Comparison of ENCODE assay signal across 5 worm cellular contexts in the genomic region with DNA sequence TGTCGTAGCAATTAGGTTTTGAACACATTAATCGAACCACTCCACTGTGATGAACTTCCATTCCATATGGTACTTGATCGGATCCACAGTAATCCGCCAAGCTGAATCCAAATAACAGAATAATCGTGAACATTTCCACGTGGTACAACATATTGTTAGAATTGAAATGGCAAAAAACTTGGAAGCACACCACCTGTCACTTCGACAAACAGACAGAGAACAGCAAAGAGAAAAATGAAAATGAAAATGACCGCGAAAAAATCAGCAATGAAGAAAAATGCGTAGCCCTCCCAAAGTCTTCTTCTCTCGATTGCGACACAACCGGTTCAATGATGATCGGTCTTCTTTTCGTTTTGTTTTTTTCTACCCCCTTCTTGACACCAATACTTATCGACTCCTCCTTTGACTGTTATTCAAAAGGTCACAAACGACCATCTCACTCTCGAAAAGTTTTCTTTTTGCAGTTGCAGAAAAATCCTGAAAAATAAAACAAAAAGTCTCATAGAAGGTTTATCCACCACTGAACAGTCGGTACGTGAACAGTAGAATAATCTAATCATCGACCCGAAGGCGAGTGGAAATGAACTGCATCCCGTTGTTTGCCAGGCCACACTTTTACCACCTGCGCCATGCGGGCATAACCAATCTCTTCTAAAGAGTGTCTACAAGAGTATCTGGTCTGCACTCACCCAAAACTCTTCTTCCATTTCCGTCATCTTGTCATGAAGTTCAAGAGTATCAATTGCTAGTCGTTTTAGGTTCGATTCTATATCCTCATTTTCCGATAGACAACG.
TF ChIP-seq lines count a peak whose summit lies in the region.

Gene wrt-3, minus strand, starts transcription at position 322 of the 794 bp plus-strand sequence.

TF ChIP-seq in whole organism, L1 larva, 84 proteins besides CTCF, POLR2A, EP300 and RAD21 (continues in another document):
- TF ChIP-seq ceh-63 (GFP tag; optimal IDR thresholded peaks at IDR 0.05; lab: Kevin White, UChicago): no peak
- TF ChIP-seq fkh-10 (GFP tag; optimal IDR thresholded peaks at IDR 0.05; lab: Kevin White, UChicago): no peak
- peak; percentile 44 for TF ChIP-seq rnt-1 (tag; optimal IDR thresholded peaks at IDR 0.05; lab: Kevin White, UChicago)
- no peak for TF ChIP-seq nhr-76 (tag; optimal IDR thresholded peaks at IDR 0.05; lab: Kevin White, UChicago)
- TF ChIP-seq jun-1 (tag; optimal IDR thresholded peaks at IDR 0.05; lab: Kevin White, UChicago): no peak
- peak; percentile 68 for TF ChIP-seq nhr-90 (tag; optimal IDR thresholded peaks at IDR 0.05; lab: Kevin White, UChicago; ENCODE audit: poor library complexity)
- no peak for TF ChIP-seq efl-3 (GFP tag; optimal IDR thresholded peaks at IDR 0.05; lab: Kevin White, UChicago)
- peak; percentile 14 for TF ChIP-seq elt-2 (tag; optimal IDR thresholded peaks at IDR 0.05; lab: Kevin White, UChicago)
- no peak for TF ChIP-seq ama-1 (optimal IDR thresholded peaks at IDR 0.05; lab: Kevin White, UChicago)
- TF ChIP-seq hlh-17 (GFP tag; optimal IDR thresholded peaks at IDR 0.05; lab: Kevin White, UChicago; ENCODE audit: borderline replicate concordance): no peak
- no peak for TF ChIP-seq aha-1 (tag; optimal IDR thresholded peaks at IDR 0.05; lab: Kevin White, UChicago)
- TF ChIP-seq pqm-1 (tag; optimal IDR thresholded peaks at IDR 0.05; lab: Kevin White, UChicago): no peak
- peak in 1 of 2 experiments; percentile 40 for TF ChIP-seq lsy-2 (tag; optimal IDR thresholded peaks at IDR 0.05; lab: Kevin White, UChicago)
- peak; percentile 18 for TF ChIP-seq egl-13 (tag; optimal IDR thresholded peaks at IDR 0.05; lab: Kevin White, UChicago)
- TF ChIP-seq nhr-237 (tag; optimal IDR thresholded peaks at IDR 0.05; lab: Kevin White, UChicago): no peak
- no peak for TF ChIP-seq egl-27 (tag; optimal IDR thresholded peaks at IDR 0.05; lab: Kevin White, UChicago)

TF ChIP-seq in whole organism, L3 larva, 47 proteins besides CTCF, POLR2A, EP300 and RAD21 (continues in another document):
- TF ChIP-seq lin-15B (tag; optimal IDR thresholded peaks at IDR 0.05; lab: Kevin White, UChicago): no peak
- peak; percentile 65 for TF ChIP-seq lin-39 (tag; optimal IDR thresholded peaks at IDR 0.05; lab: Kevin White, UChicago)
- no peak for TF ChIP-seq nhr-77 (tag; optimal IDR thresholded peaks at IDR 0.05; lab: Kevin White, UChicago)
- peak; percentile 4 for TF ChIP-seq R02D3.7 (tag; optimal IDR thresholded peaks at IDR 0.05; lab: Kevin White, UChicago)
- no peak for TF ChIP-seq zag-1 (tag; optimal IDR thresholded peaks at IDR 0.05; lab: Kevin White, UChicago)
- peak; percentile 46 for TF ChIP-seq pqm-1 (tag; optimal IDR thresholded peaks at IDR 0.05; lab: Kevin White, UChicago)
- no peak for TF ChIP-seq ztf-11 (tag; optimal IDR thresholded peaks at IDR 0.05; lab: Kevin White, UChicago)
- TF ChIP-seq ZK546.5 (tag; optimal IDR thresholded peaks at IDR 0.05; lab: Kevin White, UChicago): no peak
- no peak for TF ChIP-seq unc-39 (tag; optimal IDR thresholded peaks at IDR 0.05; lab: Kevin White, UChicago)
- TF ChIP-seq nhr-12 (tag; optimal IDR thresholded peaks at IDR 0.05; lab: Kevin White, UChicago): no peak
- peak in 1 of 3 experiments; percentile 68 for TF ChIP-seq elt-3 (tag; optimal IDR thresholded peaks at IDR 0.05; lab: Kevin White, UChicago)
- no peak for TF ChIP-seq sea-2 (GFP tag; optimal IDR thresholded peaks at IDR 0.05; lab: Kevin White, UChicago)
- no peak for TF ChIP-seq nhr-23 (tag; optimal IDR thresholded peaks at IDR 0.05; lab: Kevin White, UChicago)
- no peak for TF ChIP-seq daf-12 (tag; optimal IDR thresholded peaks at IDR 0.05; lab: Kevin White, UChicago)
- TF ChIP-seq skn-1 (tag; optimal IDR thresholded peaks at IDR 0.05; lab: Kevin White, UChicago): no peak
- no peak for TF ChIP-seq nhr-76 (tag; optimal IDR thresholded peaks at IDR 0.05; lab: Kevin White, UChicago)
- peak; percentile 89 for TF ChIP-seq nhr-43 (tag; optimal IDR thresholded peaks at IDR 0.05; lab: Kevin White, UChicago; ENCODE audit: poor library complexity, severe bottlenecking)

TF ChIP-seq in whole organism, early embryonic, 17 proteins besides CTCF, POLR2A, EP300 and RAD21:
- no peak; the same call in 1 of the 2 replicates for TF ChIP-seq sea-1 (GFP tag; conservative IDR thresholded peaks at IDR 0.05; lab: Robert Waterston, UW)
- TF ChIP-seq pes-1 (GFP tag; IDR thresholded peaks at IDR 0.05; lab: Robert Waterston, UW): peak; percentile 98
- TF ChIP-seq scrt-1 (GFP tag; IDR thresholded peaks at IDR 0.05; lab: Robert Waterston, UW): peak; percentile 99
- peak; percentile 95 for TF ChIP-seq flt-1 (GFP tag; IDR thresholded peaks at IDR 0.05; lab: Robert Waterston, UW)
- peak; percentile 87 for TF ChIP-seq hnd-1 (tag; optimal IDR thresholded peaks at IDR 0.05; lab: Kevin White, UChicago)
- TF ChIP-seq ceh-13 (GFP tag; optimal IDR thresholded peaks at IDR 0.05; lab: Kevin White, UChicago): peak; percentile 93
- TF ChIP-seq hmg-4 (GFP tag; optimal IDR thresholded peaks at IDR 0.05; lab: Kevin White, UChicago): no peak
- peak; percentile 95 for TF ChIP-seq aly-1 (tag; optimal IDR thresholded peaks at IDR 0.05; lab: Kevin White, UChicago)
- TF ChIP-seq hmbx-1 (tag; optimal IDR thresholded peaks at IDR 0.05; lab: Kevin White, UChicago): peak; percentile 81
- peak; percentile 91 for TF ChIP-seq F13C5.2 (tag; optimal IDR thresholded peaks at IDR 0.05; lab: Kevin White, UChicago)
- TF ChIP-seq ama-1 (optimal IDR thresholded peaks at IDR 0.05; lab: Kevin White, UChicago): no peak
- peak; percentile 86 for TF ChIP-seq ets-7 (tag; optimal IDR thresholded peaks at IDR 0.05; lab: Kevin White, UChicago)
- peak; percentile 95 for TF ChIP-seq ceh-36 (tag; optimal IDR thresholded peaks at IDR 0.05; lab: Kevin White, UChicago)
- peak; percentile 94 for TF ChIP-seq tbx-37 (GFP tag; conservative IDR thresholded peaks at IDR 0.05; lab: Robert Waterston, UW)
- TF ChIP-seq tra-4 (tag; optimal IDR thresholded peaks at IDR 0.05; lab: Kevin White, UChicago): peak; percentile 87
- TF ChIP-seq B0310.2 (tag; optimal IDR thresholded peaks at IDR 0.05; lab: Kevin White, UChicago): peak; percentile 92
- TF ChIP-seq tbx-11 (GFP tag; IDR thresholded peaks at IDR 0.05; lab: Robert Waterston, UW): peak; percentile 98

TF ChIP-seq in whole organism, midembryonic, 9 proteins besides CTCF, POLR2A, EP300 and RAD21:
- TF ChIP-seq med-1 (GFP tag; optimal IDR thresholded peaks at IDR 0.05; lab: Kevin White, UChicago; ENCODE audit: insufficient read depth) (peak; percentile 89), klf-2 (GFP tag; conservative IDR thresholded peaks at IDR 0.05; lab: Robert Waterston, UW) (no peak; the same call in 1 of the 2 replicates), ztf-29 (GFP tag; IDR thresholded peaks at IDR 0.05; lab: Robert Waterston, UW) (no peak; the same call in 1 of the 2 replicates), ztf-23 (GFP tag; IDR thresholded peaks at IDR 0.05; lab: Robert Waterston, UW) (peak; percentile 96), flt-1 (GFP tag; IDR thresholded peaks at IDR 0.05; lab: Robert Waterston, UW) (peak; percentile 99), cog-1 (tag; optimal IDR thresholded peaks at IDR 0.05; lab: Kevin White, UChicago) (peak; percentile 58), tab-1 (GFP tag; IDR thresholded peaks at IDR 0.05; lab: Robert Waterston, UW) (peak; percentile 98), T22C8.4 (GFP tag; IDR thresholded peaks at IDR 0.05; lab: Robert Waterston, UW) (peak; percentile 95), ref-1 (GFP tag; conservative IDR thresholded peaks at IDR 0.05; lab: Robert Waterston, UW) (peak; percentile 95)

TF ChIP-seq in whole organism, young adult, 124 proteins besides CTCF, POLR2A, EP300 and RAD21 (continues in another document):
- TF ChIP-seq nhr-179 (tag; optimal IDR thresholded peaks at IDR 0.05; lab: Kevin White, UChicago) (peak; percentile 85), lin-35 (GFP tag; optimal IDR thresholded peaks at IDR 0.05; lab: Kevin White, UChicago) (peak in 1 of 3 experiments; percentile 7), madf-3 (GFP tag; IDR thresholded peaks at IDR 0.05; lab: Robert Waterston, UW) (peak; percentile 84), ztf-6 (GFP tag; IDR thresholded peaks at IDR 0.05; lab: Robert Waterston, UW) (peak; percentile 35; the same call in 1 of the 2 replicates), athp-1 (tag; optimal IDR thresholded peaks at IDR 0.05; lab: Kevin White, UChicago) (no peak), nhr-27 (tag; optimal IDR thresholded peaks at IDR 0.05; lab: Kevin White, UChicago) (peak; percentile 94), rpc-1 (optimal IDR thresholded peaks at IDR 0.05; lab: Kevin White, UChicago) (peak; percentile 97), rpc-1 (tag; optimal IDR thresholded peaks at IDR 0.05; lab: Kevin White, UChicago) (peak; percentile 99), fkh-3 (tag; optimal IDR thresholded peaks at IDR 0.05; lab: Kevin White, UChicago) (peak; percentile 98), snpc-3.4 (tag; optimal IDR thresholded peaks at IDR 0.05; lab: Kevin White, UChicago) (peak; percentile 92), D2030.7 (GFP tag; IDR thresholded peaks at IDR 0.05; lab: Robert Waterston, UW) (peak; percentile 73), K11D2.4 (GFP tag; IDR thresholded peaks at IDR 0.05; lab: Robert Waterston, UW) (no peak), ceh-27 (GFP tag; optimal IDR thresholded peaks at IDR 0.05; lab: Kevin White, UChicago) (no peak), mcd-1 (GFP tag; IDR thresholded peaks at IDR 0.05; lab: Robert Waterston, UW) (no peak; the same call in 1 of the 2 replicates), zim-3 (tag; optimal IDR thresholded peaks at IDR 0.05; lab: Kevin White, UChicago) (peak; percentile 97), efl-1 (GFP tag; optimal IDR thresholded peaks at IDR 0.05; lab: Kevin White, UChicago) (no peak), ztf-28 (GFP tag; IDR thresholded peaks at IDR 0.05; lab: Robert Waterston, UW) (0 out of 2 replicates have a peak, but pooled peaks have one; percentile 33), T26A5.8 (tag; optimal IDR thresholded peaks at IDR 0.05; lab: Kevin White, UChicago) (peak; percentile 93), pbrm-1 (GFP tag; IDR thresholded peaks at IDR 0.05; lab: Robert Waterston, UW) (no peak; the same call in none of the 2 replicates), B0035.1 (tag; optimal IDR thresholded peaks at IDR 0.05; lab: Kevin White, UChicago) (peak; percentile 68), F39B2.1 (GFP tag; IDR thresholded peaks at IDR 0.05; lab: Robert Waterston, UW) (0 out of 2 replicates have a peak, but pooled peaks have one; percentile 63), dox-1 (GFP tag; IDR thresholded peaks at IDR 0.05; lab: Robert Waterston, UW) (no peak), madf-8 (GFP tag; conservative IDR thresholded peaks at IDR 0.05; lab: Robert Waterston, UW) (0 out of 2 replicates have a peak, but pooled peaks have one; percentile 16), ama-1 (optimal IDR thresholded peaks at IDR 0.05; lab: Kevin White, UChicago) (no peak), ama-1 (GFP tag; optimal IDR thresholded peaks at IDR 0.05; lab: Kevin White, UChicago) (peak; percentile 74 to 96), F52B5.7 (tag; optimal IDR thresholded peaks at IDR 0.05; lab: Kevin White, UChicago) (peak; percentile 95), K12H6.12 (tag; optimal IDR thresholded peaks at IDR 0.05; lab: Kevin White, UChicago) (peak; percentile 56), cebp-2 (GFP tag; IDR thresholded peaks at IDR 0.05; lab: Robert Waterston, UW) (peak; percentile 95)

Comparison
In these comparisons a context has a peak if more than half of its experiments do, and no peak if none do; other contexts are left out.
1. Of the 8 proteins assayed by ChIP-seq in both whole organism, young adult and whole organism, L1 larva: peak only in whole organism, young adult: ama-1 and unc-130; only in whole organism, L1 larva: efl-1; in both: nhr-90 and snpc-4; in neither: 1; mixed calls (peak in some experiments, not most) for 2.